Worm (Caenorhabditis elegans) whole organism, late embryonic: ENCODE results near the gene comt-1.

Experiments
- C08G9.2 ChIP-seq: sonication (generic microtip); optimal IDR thresholded peaks from 2 replicates; lab custom pipeline; 2016; ENCODE audit warnings: mild to moderate bottlenecking, missing genetic modification characterization, moderate library complexity, missing compliant biosample characterization
- F13H6.1 ChIP-seq: sonication (generic microtip); optimal IDR thresholded peaks from 2 replicates; lab custom pipeline; 2016; ENCODE audit warnings: missing genetic modification characterization, missing compliant biosample characterization
- T23F11.4 ChIP-seq: fragments of 200-800 bp; sonication (Bioruptor generic); optimal IDR thresholded peaks from 2 replicates; lab custom pipeline; 2018; ENCODE audit warnings: mild to moderate bottlenecking, missing genetic modification characterization, missing compliant biosample characterization
- ama-1 ChIP-seq: fragments of 150-350 bp; optimal IDR thresholded peaks from 2 replicates; lab custom pipeline; 2014
- ceh-18 ChIP-seq: sonication (generic microtip); optimal IDR thresholded peaks from 2 replicates; lab custom pipeline; 2016; ENCODE audit warnings: missing genetic modification characterization, missing compliant biosample characterization
- ceh-30 ChIP-seq: fragments of 150-350 bp; optimal IDR thresholded peaks from 2 replicates; lab custom pipeline; 2014; ENCODE audit warnings: missing biosample characterization, missing genetic modification characterization
- ceh-31 ChIP-seq: sonication (generic microtip); optimal IDR thresholded peaks from 2 replicates; lab custom pipeline; 2016; ENCODE audit warnings: missing genetic modification characterization, missing compliant biosample characterization
- ceh-48 ChIP-seq: sonication (generic microtip); optimal IDR thresholded peaks from 2 replicates; lab custom pipeline; 2016; ENCODE audit warnings: missing genetic modification characterization, inconsistent platforms, missing compliant biosample characterization
- che-1 ChIP-seq: sonication (generic microtip); optimal IDR thresholded peaks from 2 replicates; lab custom pipeline; 2016; ENCODE audit warnings: mild to moderate bottlenecking, missing genetic modification characterization, missing compliant biosample characterization
- dmd-4 ChIP-seq: sonication (generic microtip); optimal IDR thresholded peaks from 2 replicates; lab custom pipeline; 2016; ENCODE audit warnings: borderline replicate concordance, missing genetic modification characterization, missing compliant biosample characterization
- dve-1 ChIP-seq: sonication (generic microtip); optimal IDR thresholded peaks from 2 replicates; lab custom pipeline; 2017; ENCODE audit warnings: antibody characterized with exemption, mild to moderate bottlenecking, missing genetic modification characterization, missing compliant biosample characterization
- ets-4 ChIP-seq: sonication (generic microtip); optimal IDR thresholded peaks from 2 replicates; lab custom pipeline; 2016; ENCODE audit warnings: missing genetic modification characterization, missing compliant biosample characterization
- fkh-10 ChIP-seq: fragments of 150-350 bp; optimal IDR thresholded peaks from 2 replicates; lab custom pipeline; 2014; ENCODE audit warnings: missing biosample characterization, missing genetic modification reagents, missing genetic modification characterization
- hlh-30 ChIP-seq: sonication (generic microtip); optimal IDR thresholded peaks from 2 replicates; lab custom pipeline; 2017; ENCODE audit warnings: antibody characterized with exemption, missing genetic modification characterization, missing compliant biosample characterization; ENCODE audit not compliant: insufficient read depth
- hlh-8 ChIP-seq: sonication (generic microtip); optimal IDR thresholded peaks from 2 replicates; lab custom pipeline; 2016; ENCODE audit warnings: missing genotype, missing genetic modification characterization, missing compliant biosample characterization
- lin-11 ChIP-seq: fragments of 200-800 bp; sonication (Bioruptor generic); optimal IDR thresholded peaks from 2 replicates; lab custom pipeline; 2018; ENCODE audit warnings: mild to moderate bottlenecking, missing genetic modification characterization, missing compliant biosample characterization
- madf-2 ChIP-seq: sonication (generic microtip); optimal IDR thresholded peaks from 2 replicates; lab custom pipeline; 2017; ENCODE audit warnings: missing genetic modification characterization, missing compliant biosample characterization
- mec-3 ChIP-seq: sonication (generic microtip); optimal IDR thresholded peaks from 2 replicates; lab custom pipeline; 2016; ENCODE audit warnings: borderline replicate concordance, missing genetic modification characterization, missing compliant biosample characterization
- npax-4 ChIP-seq: sonication (generic microtip); optimal IDR thresholded peaks from 2 replicates; lab custom pipeline; 2016; ENCODE audit warnings: missing genetic modification characterization, missing compliant biosample characterization
- pag-3 ChIP-seq: sonication (generic microtip); optimal IDR thresholded peaks from 2 replicates; lab custom pipeline; 2016; ENCODE audit warnings: missing compliant biosample characterization, missing genetic modification characterization, borderline replicate concordance
- pax-1 ChIP-seq: fragments of 150-350 bp; optimal IDR thresholded peaks from 2 replicates; lab custom pipeline; 2014; ENCODE audit warnings: missing biosample characterization, missing genetic modification characterization
- pha-4 ChIP-seq: fragments of 150-350 bp; optimal IDR thresholded peaks from 2 replicates; lab custom pipeline; 2018; ENCODE audit warnings: missing biosample characterization, missing genetic modification reagents, missing genetic modification characterization
- ref-2 ChIP-seq: sonication (generic microtip); optimal IDR thresholded peaks from 2 replicates; lab custom pipeline; 2016; ENCODE audit warnings: missing genetic modification characterization, missing compliant biosample characterization
- sox-2 ChIP-seq: fragments of 200-800 bp; sonication (Bioruptor generic); IDR thresholded peaks from 2 replicates; pipeline ENCODE4 v1.3.6; 2022; ENCODE audit warnings: missing genetic modification reagents, missing genetic modification characterization, missing compliant biosample characterization
- sox-4 ChIP-seq: sonication (generic microtip); optimal IDR thresholded peaks from 2 replicates; lab custom pipeline; 2017; ENCODE audit warnings: mild to moderate bottlenecking, missing genetic modification characterization, inconsistent platforms, missing compliant biosample characterization
- zip-5 ChIP-seq: sonication (generic microtip); optimal IDR thresholded peaks from 2 replicates; lab custom pipeline; 2016; ENCODE audit warnings: missing genetic modification characterization, missing compliant biosample characterization

Gene comt-1

ce11 chrX:2809611-2810010, 52.7 kb downstream of the comt-1 start, which contains the start of gene C14A11.9 (continued):
- no peak for TF ChIP-seq ama-1 (lab: Kevin White, UChicago)
- peak; percentile 58 for TF ChIP-seq lin-11 (tag; lab: Kevin White, UChicago)
- TF ChIP-seq F13H6.1 (tag; lab: Kevin White, UChicago): peak; percentile 58
- TF ChIP-seq T23F11.4 (GFP tag; lab: Kevin White, UChicago): no peak
- no peak for TF ChIP-seq pax-1 (tag; lab: Kevin White, UChicago)
- TF ChIP-seq ceh-48 (tag; lab: Kevin White, UChicago): peak; percentile 69
- TF ChIP-seq hlh-8 (tag; lab: Kevin White, UChicago): peak; percentile 16
- peak; percentile 31 for TF ChIP-seq hlh-30 (tag; lab: Kevin White, UChicago)
- peak; percentile 10 for TF ChIP-seq npax-4 (tag; lab: Kevin White, UChicago)
- TF ChIP-seq sox-2: no peak
- peak; percentile 79 for TF ChIP-seq ceh-18 (tag; lab: Kevin White, UChicago)
- TF ChIP-seq ceh-30 (tag; lab: Kevin White, UChicago): peak; percentile 30
- TF ChIP-seq dmd-4: no peak
- TF ChIP-seq ref-2: no peak
- peak; percentile 55 for TF ChIP-seq madf-2
- TF ChIP-seq dve-1 (tag; lab: Kevin White, UChicago): peak; percentile 58
- TF ChIP-seq che-1: peak; percentile 60
- TF ChIP-seq pha-4 (tag; lab: Kevin White, UChicago): no peak
- TF ChIP-seq ets-4 (tag; lab: Kevin White, UChicago): no peak
- TF ChIP-seq fkh-10: no peak
- TF ChIP-seq mec-3 (tag; lab: Kevin White, UChicago): no peak
- peak; percentile 71 for TF ChIP-seq C08G9.2 (tag; lab: Kevin White, UChicago)
- TF ChIP-seq zip-5 (tag; lab: Kevin White, UChicago): peak; percentile 18
- TF ChIP-seq pag-3 (tag; lab: Kevin White, UChicago): no peak
- peak; percentile 86 for TF ChIP-seq ceh-31 (tag; lab: Kevin White, UChicago)
- TF ChIP-seq sox-4 (tag; lab: Kevin White, UChicago): peak; percentile 55
